Worm (Caenorhabditis elegans): Measurements from ENCODE around the gene snpc-3.4.

snpc-3.4 gene

ce11 chrIII:4013061-4013460, 6.8 kb upstream of the snpc-3.4 start:
- TF ChIP-seq hmg-1.2 (GFP tag; IDR thresholded peaks at IDR 0.05) (no peak), tlf-1 (GFP tag; optimal IDR thresholded peaks at IDR 0.05) (no peak)

ce11 chrIII:4015382-4015986, 4.4 kb upstream of the snpc-3.4 start:
- TF ChIP-seq nhr-27 (tag; optimal IDR thresholded peaks at IDR 0.05) (no peak), lin-40 (tag; optimal IDR thresholded peaks at IDR 0.05) (peak; percentile 54), egrh-3 (GFP tag; IDR thresholded peaks at IDR 0.05) (no peak), efl-1 (GFP tag; optimal IDR thresholded peaks at IDR 0.05) (peak; percentile 75), nfya-1 (tag; optimal IDR thresholded peaks at IDR 0.05; ENCODE audit: borderline replicate concordance, insufficient read depth) (no peak), F49E8.2 (tag; optimal IDR thresholded peaks at IDR 0.05; ENCODE audit: insufficient read depth) (peak; percentile 93), B0336.3 (GFP tag; IDR thresholded peaks at IDR 0.05) (peak; percentile 93), F33H1.4 (GFP tag; IDR thresholded peaks at IDR 0.05) (no peak), nhr-90 (tag; optimal IDR thresholded peaks at IDR 0.05) (no peak), mxl-1 (tag; optimal IDR thresholded peaks at IDR 0.05) (no peak), sea-2 (GFP tag; IDR thresholded peaks at IDR 0.05) (no peak), F55B11.4 (tag; optimal IDR thresholded peaks at IDR 0.05; ENCODE audit: borderline replicate concordance, insufficient read depth) (no peak), lin-54 (GFP tag; optimal IDR thresholded peaks at IDR 0.05) (peak; percentile 66), ceh-100 (GFP tag; IDR thresholded peaks at IDR 0.05) (no peak; the same call in none of the 2 replicates), T26A5.8 (tag; optimal IDR thresholded peaks at IDR 0.05) (peak; percentile 41), lsy-27 (tag; optimal IDR thresholded peaks at IDR 0.05; ENCODE audit: borderline replicate concordance, insufficient read depth) (no peak), madf-8 (GFP tag; conservative IDR thresholded peaks at IDR 0.05) (peak; percentile 59), die-1 (tag; optimal IDR thresholded peaks at IDR 0.05) (peak; percentile 73), rpc-1 (optimal IDR thresholded peaks at IDR 0.05) (no peak), rpc-1 (tag; optimal IDR thresholded peaks at IDR 0.05) (peak; percentile 2), attf-5 (GFP tag; optimal IDR thresholded peaks at IDR 0.05) (peak; percentile 3), B0261.1 (tag; optimal IDR thresholded peaks at IDR 0.05) (no peak), ama-1 (optimal IDR thresholded peaks at IDR 0.05) (no peak), ama-1 (GFP tag; optimal IDR thresholded peaks at IDR 0.05) (peak in 1 of 2 experiments; percentile 88), madf-6 (GFP tag; IDR thresholded peaks at IDR 0.05) (peak; percentile 79), akir-1 (GFP tag; optimal IDR thresholded peaks at IDR 0.05) (no peak), dpl-1 (GFP tag; optimal IDR thresholded peaks at IDR 0.05) (peak; percentile 30), ekl-4 (GFP tag; IDR thresholded peaks at IDR 0.05) (peak; percentile 84), ztf-3 (GFP tag; optimal IDR thresholded peaks at IDR 0.05) (no peak), mel-28 (tag; optimal IDR thresholded peaks at IDR 0.05; ENCODE audit: borderline replicate concordance) (no peak), nhr-179 (tag; optimal IDR thresholded peaks at IDR 0.05) (no peak), ceh-58 (GFP tag; IDR thresholded peaks at IDR 0.05) (no peak), ZK185.1 (tag; optimal IDR thresholded peaks at IDR 0.05; ENCODE audit: poor library complexity, severe bottlenecking) (no peak), tbp1 (GFP tag; optimal IDR thresholded peaks at IDR 0.05) (peak; percentile 44), F23B12.7 (tag; optimal IDR thresholded peaks at IDR 0.05; ENCODE audit: insufficient read depth) (peak; percentile 40), ceh-79 (tag; optimal IDR thresholded peaks at IDR 0.05) (peak; percentile 80), snpc-4 (GFP tag; optimal IDR thresholded peaks at IDR 0.05) (peak; percentile 57), snpc-4 (tag; optimal IDR thresholded peaks at IDR 0.05) (peak in 1 of 4 experiments; percentile 46), atf-7 (tag; optimal IDR thresholded peaks at IDR 0.05) (peak; percentile 43), tbx-9 (tag; optimal IDR thresholded peaks at IDR 0.05; ENCODE audit: borderline replicate concordance) (no peak), T07F8.4 (tag; optimal IDR thresholded peaks at IDR 0.05) (no peak), cebp-1 (GFP tag; IDR thresholded peaks at IDR 0.05) (no peak), cebp-1 (tag; optimal IDR thresholded peaks at IDR 0.05) (peak; percentile 63), unc-130 (GFP tag; optimal IDR thresholded peaks at IDR 0.05) (peak; percentile 92), F22D6.2 (tag; optimal IDR thresholded peaks at IDR 0.05) (no peak)

Data from whole organism, young adult.